Worm (Caenorhabditis elegans) whole organism, late embryonic: ENCODE measurements around the gene T10B10.9.

Source experiments
- C38D4.7 ChIP-seq: fragments of 200-800 bp; sonication (Bioruptor generic); optimal IDR thresholded peaks from 2 replicates; lab custom pipeline; 2018; ENCODE audit warnings: mild to moderate bottlenecking, missing genetic modification characterization, moderate library complexity, missing compliant biosample characterization
- F13H6.1 ChIP-seq: sonication (generic microtip); optimal IDR thresholded peaks from 2 replicates; lab custom pipeline; 2016; ENCODE audit warnings: missing genetic modification characterization, missing compliant biosample characterization
- K02D7.2 ChIP-seq: sonication (generic microtip); optimal IDR thresholded peaks from 2 replicates; lab custom pipeline; 2017; ENCODE audit warnings: mild to moderate bottlenecking, missing genetic modification characterization, missing compliant biosample characterization
- ama-1 ChIP-seq: fragments of 150-350 bp; optimal IDR thresholded peaks from 2 replicates; lab custom pipeline; 2014
- gmeb-2 ChIP-seq: sonication (generic microtip); optimal IDR thresholded peaks from 2 replicates; lab custom pipeline; 2016; ENCODE audit warnings: missing genetic modification characterization, inconsistent platforms, missing compliant biosample characterization
- lim-6 ChIP-seq: sonication (generic microtip); optimal IDR thresholded peaks from 2 replicates; lab custom pipeline; 2016; ENCODE audit warnings: missing genetic modification characterization, missing compliant biosample characterization
- lin-11 ChIP-seq: fragments of 200-800 bp; sonication (Bioruptor generic); optimal IDR thresholded peaks from 2 replicates; lab custom pipeline; 2018; ENCODE audit warnings: mild to moderate bottlenecking, missing genetic modification characterization, missing compliant biosample characterization
- madf-2 ChIP-seq: sonication (generic microtip); optimal IDR thresholded peaks from 2 replicates; lab custom pipeline; 2017; ENCODE audit warnings: missing genetic modification characterization, missing compliant biosample characterization
- nfya-1 ChIP-seq: sonication (generic microtip); optimal IDR thresholded peaks from 2 replicates; lab custom pipeline; 2017; ENCODE audit warnings: missing genetic modification characterization, mild to moderate bottlenecking, missing compliant biosample characterization, antibody characterized with exemption, moderate library complexity
- nhr-11 ChIP-seq: fragments of 150-350 bp; optimal IDR thresholded peaks from 2 replicates; lab custom pipeline; 2014; ENCODE audit warnings: missing biosample characterization, missing genetic modification characterization
- pag-3 ChIP-seq: sonication (generic microtip); optimal IDR thresholded peaks from 2 replicates; lab custom pipeline; 2016; ENCODE audit warnings: missing compliant biosample characterization, missing genetic modification characterization, borderline replicate concordance
- pqm-1 ChIP-seq: sonication (generic microtip); optimal IDR thresholded peaks from 2 replicates; lab custom pipeline; 2016; ENCODE audit warnings: missing genetic modification characterization, missing compliant biosample characterization
- unc-55 ChIP-seq: sonication (generic microtip); optimal IDR thresholded peaks from 2 replicates; lab custom pipeline; 2017; ENCODE audit warnings: missing biosample characterization, missing genetic modification reagents, missing genetic modification characterization

- TF ChIP-seq nhr-11 (no peak), gmeb-2 (tag; lab: Kevin White, UChicago) (no peak), pag-3 (tag; lab: Kevin White, UChicago) (no peak), C38D4.7 (no peak), nfya-1 (tag; lab: Kevin White, UChicago) (no peak), ama-1 (lab: Kevin White, UChicago) (no peak), lin-11 (tag; lab: Kevin White, UChicago) (no peak), lim-6 (tag; lab: Kevin White, UChicago) (no peak), unc-55 (no peak), K02D7.2 (no peak), F13H6.1 (tag; lab: Kevin White, UChicago) (no peak), pqm-1 (tag; lab: Kevin White, UChicago) (no peak), madf-2 (tag; lab: Kevin White, UChicago) (no peak)
These were observed 5.4 kb upstream of the T10B10.9 start, which contains the start of gene C11G10.1 for ce11 chrX:15158699-15159312.
